Worm (Caenorhabditis elegans) whole organism, L2 larva: ENCODE data around the gene twk-20.

Source experiments
- C34F6.9 ChIP-seq: fragments of 150-350 bp; optimal IDR thresholded peaks from 2 replicates; lab custom pipeline; 2014; ENCODE audit warnings: missing biosample characterization, missing genetic modification characterization
- F13H6.1 ChIP-seq: sonication (generic microtip); optimal IDR thresholded peaks from 2 replicates; lab custom pipeline; 2016; ENCODE audit warnings: missing genetic modification characterization, missing compliant biosample characterization
- R02D3.7 ChIP-seq: fragments of 150-350 bp; optimal IDR thresholded peaks from 2 replicates; lab custom pipeline; 2014; ENCODE audit warnings: missing biosample characterization, missing genetic modification characterization
- Y55F3AM.14 ChIP-seq: fragments of 200-800 bp; sonication (Bioruptor generic); optimal IDR thresholded peaks from 2 replicates; lab custom pipeline; 2018; ENCODE audit warnings: mild to moderate bottlenecking, missing genetic modification characterization, missing compliant biosample characterization
- ZK546.5 ChIP-seq: sonication (generic microtip); optimal IDR thresholded peaks from 2 replicates; lab custom pipeline; 2017; ENCODE audit warnings: missing biosample characterization, missing genetic modification characterization
- alr-1 ChIP-seq: fragments of 150-350 bp; optimal IDR thresholded peaks from 2 replicates; lab custom pipeline; 2014; ENCODE audit warnings: missing biosample characterization, missing genetic modification characterization
- aly-2 ChIP-seq: fragments of 150-350 bp; optimal IDR thresholded peaks from 2 replicates; lab custom pipeline; 2014; ENCODE audit warnings: missing biosample characterization, missing genetic modification characterization
- ama-1 ChIP-seq: fragments of 150-350 bp; optimal IDR thresholded peaks from 2 replicates; lab custom pipeline; 2018; ENCODE audit warnings: inconsistent platforms
- blmp-1 ChIP-seq: sonication (generic microtip); optimal IDR thresholded peaks from 2 replicates; lab custom pipeline; 2017; ENCODE audit warnings: missing genetic modification characterization, mild to moderate bottlenecking, missing compliant biosample characterization, antibody characterized with exemption, moderate library complexity; ENCODE audit not compliant: insufficient read depth
- ceh-16 ChIP-seq: fragments of 150-350 bp; optimal IDR thresholded peaks from 2 replicates; lab custom pipeline; 2014; ENCODE audit warnings: missing biosample characterization, missing genetic modification characterization
- ceh-82 ChIP-seq: fragments of 150-350 bp; optimal IDR thresholded peaks from 2 replicates; lab custom pipeline; 2014; ENCODE audit warnings: missing biosample characterization, missing genetic modification characterization
- crh-2 ChIP-seq: sonication (generic microtip); optimal IDR thresholded peaks from 2 replicates; lab custom pipeline; 2017; ENCODE audit warnings: missing biosample characterization, missing genetic modification characterization
- dmd-4 ChIP-seq: sonication (generic microtip); optimal IDR thresholded peaks from 2 replicates; lab custom pipeline; 2017; ENCODE audit warnings: missing biosample characterization, missing genetic modification characterization
- egl-27 ChIP-seq: sonication (generic microtip); optimal IDR thresholded peaks from 3 replicates; lab custom pipeline; 2017; ENCODE audit warnings: missing biosample characterization, missing genetic modification reagents, missing genetic modification characterization
- elt-1 ChIP-seq: fragments of 150-350 bp; optimal IDR thresholded peaks from 2 replicates; lab custom pipeline; 2014; ENCODE audit warnings: missing biosample characterization, missing genetic modification characterization
- elt-3 ChIP-seq: sonication (generic microtip); optimal IDR thresholded peaks from 2 replicates; lab custom pipeline; 2017; ENCODE audit warnings: missing biosample characterization, missing genetic modification characterization
- fos-1 ChIP-seq: fragments of 150-350 bp; optimal IDR thresholded peaks from 2 replicates; lab custom pipeline; 2014; ENCODE audit warnings: missing biosample characterization, missing genetic modification characterization
- gmeb-1 ChIP-seq: fragments of 150-350 bp; optimal IDR thresholded peaks from 2 replicates; lab custom pipeline; 2014; ENCODE audit warnings: missing biosample characterization, missing genetic modification characterization
- lin-13 ChIP-seq: fragments of 150-350 bp; optimal IDR thresholded peaks from 2 replicates; lab custom pipeline; 2014; ENCODE audit warnings: missing biosample characterization, missing genetic modification reagents, missing genetic modification characterization
- lin-39 ChIP-seq: fragments of 150-350 bp; optimal IDR thresholded peaks from 2 replicates; lab custom pipeline; 2014; ENCODE audit warnings: missing biosample characterization, missing genetic modification reagents, missing genetic modification characterization
- lsy-2 ChIP-seq, 2 experiments: fragments of 150-350 bp in 1 of 2; sonication (generic microtip) in 1 of 2; optimal IDR thresholded peaks; 2 replicates each; lab custom pipeline; 2014 to 2017; ENCODE audit warnings: missing biosample characterization in 2 of 2, missing genetic modification characterization in 2 of 2
- mab-5 ChIP-seq: fragments of 150-350 bp; optimal IDR thresholded peaks from 2 replicates; lab custom pipeline; 2014; ENCODE audit warnings: missing biosample characterization, missing genetic modification characterization
- mbf-1 ChIP-seq: sonication (generic microtip); optimal IDR thresholded peaks from 2 replicates; lab custom pipeline; 2017; ENCODE audit warnings: missing biosample characterization, missing genetic modification characterization
- mdl-1 ChIP-seq, 2 experiments: fragments of 150-350 bp in 1 of 2; sonication (generic microtip) in 1 of 2; optimal IDR thresholded peaks; 2 replicates each; lab custom pipeline; 2017; ENCODE audit warnings: missing biosample characterization in 2 of 2, missing genetic modification characterization in 2 of 2
- nhr-10 ChIP-seq: sonication (generic microtip); optimal IDR thresholded peaks from 2 replicates; lab custom pipeline; 2017; ENCODE audit warnings: missing biosample characterization, missing genetic modification characterization
- nhr-11 ChIP-seq: fragments of 150-350 bp; optimal IDR thresholded peaks from 2 replicates; lab custom pipeline; 2014; ENCODE audit warnings: missing biosample characterization, missing genetic modification characterization
- nhr-12 ChIP-seq: fragments of 150-350 bp; optimal IDR thresholded peaks from 2 replicates; lab custom pipeline; 2014; ENCODE audit warnings: missing biosample characterization, missing genetic modification characterization
- nhr-129 ChIP-seq: fragments of 150-350 bp; optimal IDR thresholded peaks from 2 replicates; lab custom pipeline; 2014; ENCODE audit warnings: missing biosample characterization, missing genetic modification characterization
- nhr-21 ChIP-seq: fragments of 150-350 bp; optimal IDR thresholded peaks from 2 replicates; lab custom pipeline; 2014; ENCODE audit warnings: missing biosample characterization, missing genetic modification characterization
- nhr-23 ChIP-seq: fragments of 150-350 bp; optimal IDR thresholded peaks from 2 replicates; lab custom pipeline; 2014; ENCODE audit warnings: missing biosample characterization, missing genetic modification reagents, missing genetic modification characterization
- nhr-237 ChIP-seq: fragments of 150-350 bp; optimal IDR thresholded peaks from 2 replicates; lab custom pipeline; 2014; ENCODE audit warnings: missing biosample characterization, missing genetic modification characterization
- nhr-25 ChIP-seq: fragments of 150-350 bp; sonication (generic microtip); optimal IDR thresholded peaks from 3 replicates; lab custom pipeline; 2014; ENCODE audit warnings: missing biosample characterization, missing genetic modification characterization
- nhr-6 ChIP-seq: fragments of 150-350 bp; optimal IDR thresholded peaks from 2 replicates; lab custom pipeline; 2014; ENCODE audit warnings: missing biosample characterization, missing genetic modification characterization
- nhr-77 ChIP-seq: fragments of 150-350 bp; optimal IDR thresholded peaks from 2 replicates; lab custom pipeline; 2014; ENCODE audit warnings: missing biosample characterization, missing genetic modification characterization
- peb-1 ChIP-seq: fragments of 150-350 bp; optimal IDR thresholded peaks from 2 replicates; lab custom pipeline; 2014; ENCODE audit warnings: missing biosample characterization, missing genetic modification characterization
- sem-4 ChIP-seq: fragments of 150-350 bp; optimal IDR thresholded peaks from 2 replicates; lab custom pipeline; 2014; ENCODE audit warnings: missing biosample characterization, missing genetic modification reagents, missing genetic modification characterization
- sma-3 ChIP-seq: sonication (generic microtip); optimal IDR thresholded peaks from 2 replicates; lab custom pipeline; 2016; ENCODE audit warnings: missing genetic modification reagents, missing genetic modification characterization, missing compliant biosample characterization
- sma-9 ChIP-seq, 2 experiments: fragments of 150-350 bp in 1 of 2; sonication (generic microtip) in 1 of 2; optimal IDR thresholded peaks; 2 replicates each; lab custom pipeline; 2014 to 2016; ENCODE audit warnings: missing genetic modification characterization in 2 of 2, mild to moderate bottlenecking in 1 of 2, missing biosample characterization in 1 of 2, missing compliant biosample characterization in 1 of 2, missing genetic modification reagents in 1 of 2, moderate library complexity in 1 of 2
- snpc-4 ChIP-seq: fragments of 150-350 bp; optimal IDR thresholded peaks from 2 replicates; lab custom pipeline; 2014; ENCODE audit warnings: missing biosample characterization, missing genetic modification characterization
- unc-39 ChIP-seq: fragments of 150-350 bp; optimal IDR thresholded peaks from 2 replicates; lab custom pipeline; 2014; ENCODE audit warnings: missing biosample characterization, missing genetic modification characterization
- unc-55 ChIP-seq: fragments of 150-350 bp; sonication (generic microtip); optimal IDR thresholded peaks from 3 replicates; lab custom pipeline; 2014; ENCODE audit warnings: missing biosample characterization, missing genetic modification reagents, missing genetic modification characterization
- unc-62 ChIP-seq: fragments of 150-350 bp; optimal IDR thresholded peaks from 2 replicates; lab custom pipeline; 2014; ENCODE audit warnings: missing biosample characterization, missing genetic modification reagents, missing genetic modification characterization
- zag-1 ChIP-seq: fragments of 150-350 bp; optimal IDR thresholded peaks from 2 replicates; lab custom pipeline; 2014; ENCODE audit warnings: missing biosample characterization, missing genetic modification characterization
- ztf-11 ChIP-seq: sonication (generic microtip); optimal IDR thresholded peaks from 2 replicates; lab custom pipeline; 2017; ENCODE audit warnings: missing biosample characterization, missing genetic modification characterization

twk-20 gene

ce11 chrX:13665447-13665846, 25.8 kb downstream of the twk-20 start (continued):
- TF ChIP-seq R02D3.7 (no peak), nhr-11 (peak; percentile 73), ceh-16 (peak; percentile 14), fos-1 (tag; lab: Kevin White, UChicago) (peak; percentile 65), blmp-1 (peak; percentile 12)
- TF ChIP-seq, all 48 proteins: peak for 33

- TF ChIP-seq zag-1 (tag; lab: Kevin White, UChicago) (no peak), aly-2 (tag; lab: Kevin White, UChicago) (no peak), F13H6.1 (no peak), unc-62 (GFP tag; lab: Kevin White, UChicago) (no peak), sma-3 (GFP tag; lab: Kevin White, UChicago) (no peak), nhr-237 (no peak), nhr-11 (no peak), snpc-4 (tag; lab: Kevin White, UChicago) (no peak), blmp-1 (no peak), dmd-4 (tag; lab: Kevin White, UChicago) (no peak), elt-3 (no peak), lin-39 (no peak), sma-9 (GFP tag; optimal IDR thresholded peaks at IDR 0.05; lab: Kevin White, UChicago) (no peak), sma-9 (tag; optimal IDR thresholded peaks at IDR 0.05; lab: Kevin White, UChicago) (no peak), sem-4 (tag; lab: Kevin White, UChicago) (no peak), nhr-21 (tag; lab: Kevin White, UChicago) (no peak)
These were observed 27.2 kb downstream of the twk-20 start for ce11 chrX:13666864-13667263.

ce11 chrX:13668728-13669127, 29.1 kb downstream of the twk-20 start, which contains the start of gene C04A11.2:
Gene C04A11.2 (minus strand): TSS chrX:13668828.
- TF ChIP-seq nhr-23, result no peak
- TF ChIP-seq R02D3.7, result no peak
- TF ChIP-seq dmd-4 (tag; lab: Kevin White, UChicago), result no peak
- TF ChIP-seq nhr-6, result no peak
- no peak for TF ChIP-seq lsy-2 (tag; optimal IDR thresholded peaks at IDR 0.05; lab: Kevin White, UChicago)
- no peak for TF ChIP-seq mbf-1 (tag; lab: Kevin White, UChicago)
- no peak for TF ChIP-seq snpc-4 (tag; lab: Kevin White, UChicago)
- TF ChIP-seq ZK546.5 (tag; lab: Kevin White, UChicago), result no peak
- TF ChIP-seq mab-5, result no peak
- TF ChIP-seq ceh-82, result no peak
- TF ChIP-seq nhr-129, result no peak
- TF ChIP-seq unc-39 (tag; lab: Kevin White, UChicago), result no peak
- TF ChIP-seq nhr-10, result no peak
- no peak for TF ChIP-seq aly-2 (tag; lab: Kevin White, UChicago)

- TF ChIP-seq R02D3.7 (no peak), elt-1 (no peak), F13H6.1 (peak; percentile 45), gmeb-1 (tag; lab: Kevin White, UChicago) (peak; percentile 45), ceh-82 (no peak), sem-4 (tag; lab: Kevin White, UChicago) (no peak), sma-3 (GFP tag; lab: Kevin White, UChicago) (no peak), zag-1 (tag; lab: Kevin White, UChicago) (no peak), fos-1 (tag; lab: Kevin White, UChicago) (peak; percentile 54), sma-9 (GFP tag; optimal IDR thresholded peaks at IDR 0.05; lab: Kevin White, UChicago) (peak; percentile 42), sma-9 (tag; optimal IDR thresholded peaks at IDR 0.05; lab: Kevin White, UChicago) (no peak), C34F6.9 (peak; percentile 43), nhr-11 (no peak), crh-2 (peak; percentile 73), ZK546.5 (tag; lab: Kevin White, UChicago) (no peak), unc-55 (GFP tag; lab: Kevin White, UChicago) (peak; percentile 35), Y55F3AM.14 (GFP tag; lab: Kevin White, UChicago) (no peak), elt-3 (no peak), unc-62 (GFP tag; lab: Kevin White, UChicago) (no peak), lin-13 (GFP tag; lab: Kevin White, UChicago) (peak; percentile 33), dmd-4 (tag; lab: Kevin White, UChicago) (no peak), ztf-11 (tag; lab: Kevin White, UChicago) (no peak), unc-39 (tag; lab: Kevin White, UChicago) (no peak), egl-27 (tag; lab: Kevin White, UChicago) (no peak), nhr-10 (no peak), aly-2 (tag; lab: Kevin White, UChicago) (no peak), nhr-77 (tag; lab: Kevin White, UChicago) (no peak), nhr-21 (tag; lab: Kevin White, UChicago) (no peak), nhr-6 (no peak), nhr-237 (no peak), lin-39 (no peak), nhr-12 (tag; lab: Kevin White, UChicago) (no peak), mbf-1 (tag; lab: Kevin White, UChicago) (no peak), mab-5 (no peak), ama-1 (lab: Kevin White, UChicago) (no peak), mdl-1 (tag; optimal IDR thresholded peaks at IDR 0.05; lab: Kevin White, UChicago) (no peak), nhr-129 (peak; percentile 73), nhr-23 (no peak), nhr-25 (no peak), peb-1 (no peak), blmp-1 (no peak), snpc-4 (tag; lab: Kevin White, UChicago) (no peak), lsy-2 (tag; optimal IDR thresholded peaks at IDR 0.05; lab: Kevin White, UChicago) (peak in 1 of 2 experiments; percentile 43), alr-1 (tag; lab: Kevin White, UChicago) (no peak)
These were observed 30.0 kb downstream of the twk-20 start for ce11 chrX:13669641-13670040.
